Worm (Caenorhabditis elegans): ENCODE data around the gene phf-34.

ce11 chrX:9938091-9938490 is 38.8 kb upstream of the phf-34 start:
- TF ChIP-seq ceh-18 (tag; optimal IDR thresholded peaks at IDR 0.05), result no peak
- no peak for TF ChIP-seq F13H6.1 (tag; optimal IDR thresholded peaks at IDR 0.05)
- no peak for TF ChIP-seq fkh-10 (GFP tag; optimal IDR thresholded peaks at IDR 0.05)
- TF ChIP-seq nhr-11 (tag; optimal IDR thresholded peaks at IDR 0.05), result no peak
- no peak for TF ChIP-seq che-1 (tag; optimal IDR thresholded peaks at IDR 0.05)
- TF ChIP-seq pqm-1 (tag; optimal IDR thresholded peaks at IDR 0.05), result no peak
- TF ChIP-seq npax-4 (tag; optimal IDR thresholded peaks at IDR 0.05), result no peak
- TF ChIP-seq rnt-1 (tag; optimal IDR thresholded peaks at IDR 0.05), result no peak
- TF ChIP-seq unc-42 (tag; optimal IDR thresholded peaks at IDR 0.05), result no peak
- TF ChIP-seq elt-2 (tag; optimal IDR thresholded peaks at IDR 0.05), result no peak
- TF ChIP-seq ceh-6 (GFP tag; optimal IDR thresholded peaks at IDR 0.05), result no peak

Measured in whole organism, late embryonic.